Fruit fly (Drosophila melanogaster) whole organism, embryonic: ENCODE measurements around the gene shv.

ENCODE experiments used
- Ada2b ChIP-seq: fragments of 200-800 bp; sonication (Bioruptor generic); IDR thresholded peaks from 2 replicates; pipeline ENCODE4 v1.3.6; 2022; ENCODE audit warnings: missing biosample characterization, missing genetic modification characterization
- B-H2 ChIP-seq: fragments of 200-800 bp; sonication (Bioruptor generic); optimal IDR thresholded peaks from 2 replicates; lab custom pipeline; 2018; ENCODE audit warnings: missing biosample characterization, mild to moderate bottlenecking, missing genetic modification characterization
- CG10979 ChIP-seq: fragments of 200-800 bp; sonication (Bioruptor generic); optimal IDR thresholded peaks from 2 replicates; lab custom pipeline; 2018; ENCODE audit warnings: missing biosample characterization, mild to moderate bottlenecking, missing genetic modification characterization, moderate library complexity
- CG11085 ChIP-seq: fragments of 200-800 bp; sonication (Bioruptor generic); IDR thresholded peaks from 2 replicates; pipeline ENCODE4 v1.3.6; 2022; ENCODE audit warnings: missing biosample characterization, missing genetic modification characterization
- CG1233 ChIP-seq: fragments of 200-800 bp; sonication (Bioruptor generic); optimal IDR thresholded peaks from 4 replicates; lab custom pipeline; 2018; ENCODE audit warnings: missing biosample characterization, mild to moderate bottlenecking, missing genetic modification characterization
- CG12942 ChIP-seq: fragments of 200-800 bp; sonication (Bioruptor generic); optimal IDR thresholded peaks from 3 replicates; lab custom pipeline; 2016; ENCODE audit warnings: missing biosample characterization, missing genetic modification characterization
- CG13775 ChIP-seq: fragments of 200-800 bp; sonication (Bioruptor generic); optimal IDR thresholded peaks from 3 replicates; lab custom pipeline; 2017; ENCODE audit warnings: missing biosample characterization, mild to moderate bottlenecking, missing genetic modification characterization
- CG15073 ChIP-seq: fragments of 200-800 bp; sonication (Bioruptor generic); optimal IDR thresholded peaks from 2 replicates; lab custom pipeline; 2016; ENCODE audit warnings: missing biosample characterization, missing genetic modification characterization
- CG1529 ChIP-seq: fragments of 200-800 bp; sonication (Bioruptor generic); optimal IDR thresholded peaks from 3 replicates; lab custom pipeline; 2018; ENCODE audit warnings: missing biosample characterization, missing genetic modification characterization
- CG15479 ChIP-seq: fragments of 200-800 bp; sonication (Bioruptor generic); optimal IDR thresholded peaks from 3 replicates; lab custom pipeline; 2019; ENCODE audit warnings: missing biosample characterization, mild to moderate bottlenecking, missing genetic modification characterization, moderate library complexity
- CG1603 ChIP-seq: fragments of 200-800 bp; sonication (Bioruptor generic); optimal IDR thresholded peaks from 2 replicates; lab custom pipeline; 2019; ENCODE audit warnings: missing biosample characterization, mild to moderate bottlenecking, missing genetic modification characterization, moderate library complexity
- CG17359 ChIP-seq: fragments of 200-800 bp; sonication (Bioruptor generic); optimal IDR thresholded peaks from 3 replicates; lab custom pipeline; 2018; ENCODE audit warnings: missing biosample characterization, mild to moderate bottlenecking, missing genetic modification characterization, moderate library complexity
- CG18764 ChIP-seq: fragments of 200-800 bp; sonication (Bioruptor generic); optimal IDR thresholded peaks from 3 replicates; lab custom pipeline; 2016; ENCODE audit warnings: missing biosample characterization, missing genetic modification characterization
- CG2116 ChIP-seq: fragments of 200-800 bp; sonication (Bioruptor generic); optimal IDR thresholded peaks from 3 replicates; lab custom pipeline; 2018; ENCODE audit warnings: missing biosample characterization, mild to moderate bottlenecking, missing genetic modification characterization
- CG2712 ChIP-seq: fragments of 200-800 bp; optimal IDR thresholded peaks from 3 replicates; lab custom pipeline; 2019; ENCODE audit warnings: missing biosample characterization, mild to moderate bottlenecking, missing genetic modification characterization, moderate library complexity
- CG2875 ChIP-seq: fragments of 200-800 bp; sonication (Bioruptor generic); optimal IDR thresholded peaks from 2 replicates; lab custom pipeline; 2017; ENCODE audit warnings: missing biosample characterization, mild to moderate bottlenecking, missing genetic modification characterization, missing genetic modification reagents
- CG7357 ChIP-seq: fragments of 200-800 bp; sonication (Bioruptor generic); IDR thresholded peaks from 3 replicates; pipeline ENCODE4 v1.3.6; 2022; ENCODE audit warnings: missing biosample characterization, missing genetic modification characterization
- CG8089 ChIP-seq: fragments of 200-800 bp; sonication (Bioruptor generic); optimal IDR thresholded peaks from 3 replicates; lab custom pipeline; 2016; ENCODE audit warnings: missing biosample characterization, missing genetic modification characterization
- CG8290 ChIP-seq, 3 experiments: fragments of 200-800 bp; sonication (Bioruptor generic); optimal IDR thresholded peaks; 2 replicates each; lab custom pipeline; 2016 to 2019; ENCODE audit warnings: missing biosample characterization in 3 of 3, missing genetic modification characterization in 3 of 3, mild to moderate bottlenecking in 2 of 3, moderate library complexity in 1 of 3
- CG8359 ChIP-seq: fragments of 200-800 bp; sonication (Bioruptor generic); optimal IDR thresholded peaks from 2 replicates; lab custom pipeline; 2017; ENCODE audit warnings: missing biosample characterization, mild to moderate bottlenecking, missing genetic modification characterization, borderline replicate concordance
- CrebB ChIP-seq: fragments of 200-800 bp; sonication (Bioruptor generic); optimal IDR thresholded peaks from 3 replicates; lab custom pipeline; 2018; ENCODE audit warnings: missing biosample characterization, mild to moderate bottlenecking, missing genetic modification characterization
- D19B ChIP-seq: fragments of 200-800 bp; sonication (Bioruptor generic); optimal IDR thresholded peaks from 2 replicates; lab custom pipeline; 2017; ENCODE audit warnings: missing biosample characterization, mild to moderate bottlenecking, missing genetic modification characterization
- Dfd ChIP-seq, 2 experiments: fragments of >200 bp; optimal IDR thresholded peaks; 2 replicates each; lab custom pipeline; 2017; ENCODE audit warnings: missing biosample characterization in 2 of 2, missing genetic modification characterization in 2 of 2
- Dip2 ChIP-seq: fragments of 200-800 bp; sonication (Bioruptor generic); IDR thresholded peaks from 2 replicates; pipeline ENCODE4 v1.3.6; 2022; ENCODE audit warnings: missing biosample characterization, missing genetic modification characterization
- Dref ChIP-seq: fragments of 200-800 bp; sonication (Bioruptor generic); IDR thresholded peaks from 2 replicates; pipeline ENCODE4 v1.3.6; 2022; ENCODE audit warnings: missing biosample characterization, missing genetic modification characterization
- Drgx ChIP-seq: fragments of 200-800 bp; sonication (Bioruptor generic); IDR thresholded peaks from 2 replicates; pipeline ENCODE4 v1.3.6; 2022; ENCODE audit warnings: missing biosample characterization, missing genetic modification characterization
- HLHmδ ChIP-seq: fragments of 200-800 bp; sonication (Bioruptor generic); optimal IDR thresholded peaks from 2 replicates; lab custom pipeline; 2018; ENCODE audit warnings: missing biosample characterization, mild to moderate bottlenecking, missing genetic modification characterization, moderate library complexity
- Hand ChIP-seq: fragments of 200-800 bp; sonication (Bioruptor generic); optimal IDR thresholded peaks from 2 replicates; lab custom pipeline; 2017; ENCODE audit warnings: mild to moderate bottlenecking, missing biosample characterization, missing genetic modification reagents, missing genetic modification characterization
- MESR4 ChIP-seq: fragments of 200-800 bp; sonication (Bioruptor generic); optimal IDR thresholded peaks from 2 replicates; lab custom pipeline; 2018; ENCODE audit warnings: missing biosample characterization, mild to moderate bottlenecking, missing genetic modification characterization, moderate library complexity
- Med ChIP-seq: fragments of 200-800 bp; sonication (Bioruptor generic); peaks from one replicate; lab custom pipeline; 2016; ENCODE audit warnings: missing biosample characterization, missing genetic modification characterization, mild to moderate bottlenecking, inconsistent platforms, moderate library complexity
- Meics ChIP-seq: fragments of 200-800 bp; sonication (Bioruptor generic); optimal IDR thresholded peaks from 2 replicates; lab custom pipeline; 2017; ENCODE audit warnings: missing biosample characterization, mild to moderate bottlenecking, missing genetic modification characterization
- Optix ChIP-seq: fragments of 200-800 bp; sonication (Bioruptor generic); IDR thresholded peaks from 3 replicates; pipeline ENCODE4 v1.3.6; 2022; ENCODE audit warnings: missing biosample characterization, missing genetic modification characterization
- Vsx1 ChIP-seq: fragments of 200-800 bp; sonication (Bioruptor generic); optimal IDR thresholded peaks from 2 replicates; lab custom pipeline; 2017; ENCODE audit warnings: missing biosample characterization, mild to moderate bottlenecking, missing genetic modification characterization, missing genetic modification reagents
- Xbp1 ChIP-seq: fragments of 200-800 bp; sonication (Bioruptor generic); optimal IDR thresholded peaks from 3 replicates; lab custom pipeline; 2016; ENCODE audit warnings: missing biosample characterization, mild to moderate bottlenecking, missing genetic modification characterization
- amos ChIP-seq: fragments of 200-800 bp; sonication (Bioruptor generic); IDR thresholded peaks from 2 replicates; pipeline ENCODE4 v1.3.6; 2022; ENCODE audit warnings: missing biosample characterization, missing genetic modification characterization; ENCODE audit not compliant: partially characterized antibody
- bcd ChIP-seq: fragments of 200-800 bp; sonication (Bioruptor generic); optimal IDR thresholded peaks from 2 replicates; lab custom pipeline; 2017; ENCODE audit warnings: missing biosample characterization, mild to moderate bottlenecking, missing genetic modification characterization
- bigmax ChIP-seq: fragments of 200-800 bp; sonication (Bioruptor generic); optimal IDR thresholded peaks from 2 replicates; lab custom pipeline; 2018; ENCODE audit warnings: missing biosample characterization, mild to moderate bottlenecking, missing genetic modification characterization
- br ChIP-seq: fragments of >200 bp; optimal IDR thresholded peaks from 2 replicates; lab custom pipeline; 2017
- gce ChIP-seq: fragments of 200-800 bp; sonication (Bioruptor generic); IDR thresholded peaks from 3 replicates; pipeline ENCODE4 v1.3.6; 2022; ENCODE audit warnings: missing biosample characterization, missing genetic modification characterization
- inv ChIP-seq: fragments of 200-800 bp; sonication (Bioruptor generic); IDR thresholded peaks from 2 replicates; pipeline ENCODE4 v1.3.6; 2022; ENCODE audit warnings: missing biosample characterization, missing genetic modification characterization; ENCODE audit not compliant: partially characterized antibody
- klu ChIP-seq: fragments of 200-800 bp; sonication (Bioruptor generic); IDR thresholded peaks from 2 replicates; pipeline ENCODE4 v1.3.6; 2022; ENCODE audit warnings: missing biosample characterization, missing genetic modification characterization
- knrl ChIP-seq: fragments of 200-800 bp; sonication (Bioruptor generic); IDR thresholded peaks from 3 replicates; pipeline ENCODE4 v1.3.6; 2022; ENCODE audit warnings: missing biosample characterization, missing genetic modification characterization; ENCODE audit not compliant: partially characterized antibody
- lmd ChIP-seq: fragments of 200-800 bp; sonication (Bioruptor generic); IDR thresholded peaks from 2 replicates; pipeline ENCODE4 v1.3.6; 2022; ENCODE audit warnings: missing biosample characterization, missing genetic modification characterization
- mirr ChIP-seq: fragments of 200-800 bp; sonication (Bioruptor generic); optimal IDR thresholded peaks from 3 replicates; lab custom pipeline; 2018; ENCODE audit warnings: missing biosample characterization, mild to moderate bottlenecking, missing genetic modification characterization
- nau ChIP-seq: fragments of 200-800 bp; sonication (Bioruptor generic); optimal IDR thresholded peaks from 3 replicates; lab custom pipeline; 2017; ENCODE audit warnings: missing biosample characterization, mild to moderate bottlenecking, missing genetic modification characterization, missing genetic modification reagents
- pb ChIP-seq: fragments of 200-800 bp; sonication (Bioruptor generic); optimal IDR thresholded peaks from 3 replicates; lab custom pipeline; 2016; ENCODE audit warnings: missing biosample characterization, missing genetic modification characterization
- repo ChIP-seq: fragments of 200-800 bp; sonication (Bioruptor generic); optimal IDR thresholded peaks from 2 replicates; lab custom pipeline; 2016; ENCODE audit warnings: missing biosample characterization, missing genetic modification characterization
- seq ChIP-seq: fragments of 200-800 bp; sonication (Bioruptor generic); IDR thresholded peaks from 2 replicates; pipeline ENCODE4 v1.3.6; 2022; ENCODE audit warnings: missing biosample characterization, missing genetic modification characterization
- so ChIP-seq: fragments of 200-800 bp; sonication (Bioruptor generic); IDR thresholded peaks from 3 replicates; pipeline ENCODE4 v1.3.6; 2022; ENCODE audit warnings: missing biosample characterization, missing genetic modification characterization
- stwl ChIP-seq: fragments of 200-800 bp; sonication (Bioruptor generic); optimal IDR thresholded peaks from 3 replicates; lab custom pipeline; 2018; ENCODE audit warnings: missing biosample characterization, mild to moderate bottlenecking, missing genetic modification characterization, moderate library complexity
- unpg ChIP-seq: fragments of 200-800 bp; sonication (Bioruptor generic); optimal IDR thresholded peaks from 3 replicates; lab custom pipeline; 2018; ENCODE audit warnings: missing biosample characterization, mild to moderate bottlenecking, missing genetic modification characterization, moderate library complexity

shv gene

DNA sequence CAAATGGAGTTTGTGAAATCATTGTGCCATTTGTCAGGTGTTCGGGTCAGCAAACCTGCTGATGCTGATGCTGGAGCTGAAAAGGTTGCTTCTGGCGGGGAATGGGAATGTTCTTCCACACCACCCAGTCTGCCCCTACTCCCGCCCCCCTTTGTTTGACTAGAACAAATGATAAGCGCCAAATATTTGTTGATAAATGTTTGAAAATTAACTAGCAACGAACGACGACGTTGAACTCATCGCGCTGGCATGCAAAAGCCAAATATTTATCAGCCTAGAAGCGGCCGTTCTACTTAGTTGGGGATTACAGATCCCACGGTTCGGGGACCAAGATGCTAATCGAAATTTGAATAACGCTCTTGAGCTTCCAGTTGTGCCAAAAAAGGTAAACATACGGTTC lies 27.4 kb upstream of the shv start (continued):
- TF ChIP-seq CG17359 (tag; lab: Kevin White, UChicago) (no peak), Ada2b (GFP tag; lab: Robert Waterston, UW) (no peak), CG12942 (GFP tag; lab: Kevin White, UChicago) (no peak), Xbp1 (GFP tag; lab: Kevin White, UChicago) (no peak), B-H2 (no peak), nau (GFP tag; lab: Kevin White, UChicago) (peak; percentile 19), Med (GFP tag; lab: Kevin White, UChicago) (peak; percentile 76), CrebB (peak; percentile 0), so (GFP tag; lab: Robert Waterston, UW) (no peak), CG2712 (tag; lab: Kevin White, UChicago) (no peak), bcd (no peak), CG15073 (no peak), CG1233 (GFP tag; lab: Kevin White, UChicago) (no peak), Dfd (GFP tag; optimal IDR thresholded peaks at IDR 0.05; lab: Kevin White, UChicago) (no peak), CG8290 (GFP tag; optimal IDR thresholded peaks at IDR 0.05; lab: Kevin White, UChicago) (no peak), CG8290 (tag; optimal IDR thresholded peaks at IDR 0.05; lab: Kevin White, UChicago) (peak in 1 of 2 experiments; percentile 62), amos (GFP tag; lab: Robert Waterston, UW) (no peak), Dref (GFP tag; lab: Robert Waterston, UW) (no peak), MESR4 (no peak), unpg (GFP tag; lab: Kevin White, UChicago) (peak; percentile 3), knrl (GFP tag; lab: Robert Waterston, UW) (no peak), Hand (GFP tag; lab: Kevin White, UChicago) (no peak), Optix (no peak), CG13775 (no peak), stwl (tag; lab: Kevin White, UChicago) (no peak), CG2116 (GFP tag; lab: Kevin White, UChicago) (no peak), CG2875 (GFP tag; lab: Kevin White, UChicago) (no peak), repo (GFP tag; lab: Kevin White, UChicago) (no peak), Meics (GFP tag; lab: Kevin White, UChicago) (peak; percentile 19), klu (GFP tag; lab: Robert Waterston, UW) (no peak), D19B (GFP tag; lab: Kevin White, UChicago) (no peak), Drgx (GFP tag; lab: Robert Waterston, UW) (no peak), CG18764 (no peak), inv (GFP tag; lab: Robert Waterston, UW) (no peak), Vsx1 (GFP tag; lab: Kevin White, UChicago) (no peak), gce (GFP tag; lab: Robert Waterston, UW) (no peak), CG8089 (no peak), pb (GFP tag; lab: Kevin White, UChicago) (no peak), CG1529 (GFP tag; lab: Kevin White, UChicago) (no peak), CG7357 (GFP tag; lab: Robert Waterston, UW) (no peak), seq (no peak), CG10979 (tag; lab: Kevin White, UChicago) (no peak), HLHmδ (GFP tag; lab: Kevin White, UChicago) (no peak), bigmax (GFP tag; lab: Kevin White, UChicago) (no peak), CG1603 (peak; percentile 43), br (no peak), lmd (GFP tag; lab: Robert Waterston, UW) (no peak), Dip2 (no peak), CG15479 (GFP tag; lab: Kevin White, UChicago) (no peak), CG8359 (GFP tag; lab: Kevin White, UChicago) (no peak), CG11085 (no peak), mirr (GFP tag; lab: Kevin White, UChicago) (peak; percentile 10)
